Worm (Caenorhabditis elegans) whole organism, mixed stage, embryonic: ENCODE data around the gene gei-13.

Experiments
- M03D4.4 ChIP-seq: sonication (generic microtip); optimal IDR thresholded peaks from 2 replicates; lab custom pipeline; 2017; ENCODE audit warnings: mild to moderate bottlenecking, missing genetic modification characterization, missing compliant biosample characterization
- elt-3 ChIP-seq: fragments of 150-350 bp; optimal IDR thresholded peaks from 2 replicates; lab custom pipeline; 2014; ENCODE audit warnings: missing biosample characterization, missing genetic modification characterization
- mab-5 ChIP-seq: fragments of 150-350 bp; optimal IDR thresholded peaks from 2 replicates; lab custom pipeline; 2014; ENCODE audit warnings: missing biosample characterization, missing genetic modification characterization
- mep-1 ChIP-seq: fragments of 150-350 bp; optimal IDR thresholded peaks from 2 replicates; lab custom pipeline; 2017; ENCODE audit warnings: missing biosample characterization, missing genetic modification reagents, missing genetic modification characterization, inconsistent platforms
- nhr-237 ChIP-seq: fragments of 150-350 bp; optimal IDR thresholded peaks from 2 replicates; lab custom pipeline; 2014; ENCODE audit warnings: missing biosample characterization, missing genetic modification characterization
- pha-4 ChIP-seq: fragments of 150-350 bp; optimal IDR thresholded peaks from 2 replicates; lab custom pipeline; 2018; ENCODE audit warnings: missing biosample characterization, missing genetic modification reagents, missing genetic modification characterization
- snpc-4 ChIP-seq: fragments of 150-350 bp; optimal IDR thresholded peaks from 2 replicates; lab custom pipeline; 2014; ENCODE audit warnings: missing biosample characterization, missing genetic modification characterization
- sptf-1 ChIP-seq: sonication (generic microtip); optimal IDR thresholded peaks from 2 replicates; lab custom pipeline; 2017; ENCODE audit warnings: mild to moderate bottlenecking, missing genetic modification characterization, moderate library complexity, missing compliant biosample characterization
- unc-39 ChIP-seq: fragments of 150-350 bp; optimal IDR thresholded peaks from 2 replicates; lab custom pipeline; 2014; ENCODE audit warnings: missing biosample characterization, missing genetic modification characterization

DNA sequence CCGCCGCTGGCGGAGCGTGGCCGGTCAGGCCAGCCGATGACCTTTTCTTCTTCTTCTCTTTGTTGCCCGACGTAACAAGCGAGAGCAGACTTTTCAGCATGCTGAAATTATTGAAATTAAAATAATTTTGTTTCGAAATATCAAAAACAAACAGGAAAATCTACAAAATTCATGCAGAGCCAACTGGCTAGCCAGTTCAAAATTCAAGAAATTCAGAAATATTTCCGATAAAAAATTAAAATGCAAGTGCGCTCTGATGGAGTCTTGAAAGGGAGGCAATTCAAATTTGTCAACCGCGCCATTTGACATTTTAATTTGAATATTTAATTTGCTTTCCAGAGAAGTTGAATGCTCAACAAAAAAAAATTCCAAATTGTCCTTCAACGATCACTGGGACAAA lies 36.3 kb downstream of the gei-13 start, which contains the start of gene F58A4.2:
- TF ChIP-seq nhr-237, result no peak
- TF ChIP-seq mep-1 (tag; lab: Kevin White, UChicago), result no peak
- TF ChIP-seq unc-39 (tag; lab: Kevin White, UChicago), result no peak
- TF ChIP-seq snpc-4 (tag; lab: Kevin White, UChicago), result no peak
- TF ChIP-seq mab-5 (tag; lab: Kevin White, UChicago), result no peak
- TF ChIP-seq sptf-1, result no peak
- TF ChIP-seq pha-4, result no peak
- no peak for TF ChIP-seq elt-3 (tag; lab: Kevin White, UChicago)
- no peak for TF ChIP-seq M03D4.4 (tag; lab: Kevin White, UChicago)
